Worm (Caenorhabditis elegans): ENCODE data around the gene F37C12.10.

- peak; percentile 77 for TF ChIP-seq sma-9 (GFP tag; optimal IDR thresholded peaks at IDR 0.05)
- no peak for TF ChIP-seq sma-9 (tag; optimal IDR thresholded peaks at IDR 0.05)
- TF ChIP-seq nhr-237 (tag; optimal IDR thresholded peaks at IDR 0.05), result no peak
- peak; percentile 37 for TF ChIP-seq unc-62 (GFP tag; optimal IDR thresholded peaks at IDR 0.05)
- no peak for TF ChIP-seq egl-27 (tag; optimal IDR thresholded peaks at IDR 0.05)
- TF ChIP-seq lsy-2 (tag; optimal IDR thresholded peaks at IDR 0.05), result peak in 1 of 2 experiments; percentile 68
- no peak for TF ChIP-seq snpc-4 (tag; optimal IDR thresholded peaks at IDR 0.05)
- TF ChIP-seq elt-1 (tag; optimal IDR thresholded peaks at IDR 0.05), result no peak
- TF ChIP-seq nhr-11 (tag; optimal IDR thresholded peaks at IDR 0.05), result no peak
- no peak for TF ChIP-seq mdl-1 (tag; optimal IDR thresholded peaks at IDR 0.05)
- TF ChIP-seq ama-1 (optimal IDR thresholded peaks at IDR 0.05), result no peak
Observed at ce11 chrIII:7216924-7217521, 28.8 kb upstream of the F37C12.10 start.

Data from whole organism, L2 larva.